Fruit fly (Drosophila melanogaster): ENCODE results near the gene Cyp6d5.
A peak's percentile ranks its signal among the peaks of the same experiment; 100 is the strongest.

The Cyp6d5 gene

dm6 chr3R:13992126-13992535, 36.9 kb upstream of the Cyp6d5 start (continued):
- TF ChIP-seq ham (GFP tag; IDR thresholded peaks at IDR 0.05): no peak
- peak in 1 of 2 experiments; percentile 91 for TF ChIP-seq Pdp1 (GFP tag; optimal IDR thresholded peaks at IDR 0.05)
- TF ChIP-seq CG6175 (GFP tag; IDR thresholded peaks at IDR 0.05): peak; percentile 31; the same call in 1 of the 3 replicates
- no peak for TF ChIP-seq CG16779 (GFP tag; IDR thresholded peaks at IDR 0.05)
- no peak for TF ChIP-seq CG6791 (GFP tag; IDR thresholded peaks at IDR 0.05; ENCODE audit: partially characterized antibody)
- no peak for TF ChIP-seq CG18011 (GFP tag; optimal IDR thresholded peaks at IDR 0.05)
- TF ChIP-seq chinmo (GFP tag; IDR thresholded peaks at IDR 0.05; ENCODE audit: partially characterized antibody): no peak
- TF ChIP-seq CG32767 (GFP tag; IDR thresholded peaks at IDR 0.05): no peak
- TF ChIP-seq so (GFP tag; IDR thresholded peaks at IDR 0.05): no peak
- peak; percentile 58 for TF ChIP-seq sqz (GFP tag; optimal IDR thresholded peaks at IDR 0.05)
- peak; percentile 51 for TF ChIP-seq Drgx (GFP tag; IDR thresholded peaks at IDR 0.05)
- TF ChIP-seq CG10366 (GFP tag; IDR thresholded peaks at IDR 0.05): no peak
- TF ChIP-seq Lhr (GFP tag; optimal IDR thresholded peaks at IDR 0.05): no peak
- peak; percentile 93 for TF ChIP-seq pros (GFP tag; optimal IDR thresholded peaks at IDR 0.05)
- TF ChIP-seq CG4282 (GFP tag; optimal IDR thresholded peaks at IDR 0.05): no peak
- no peak for TF ChIP-seq CG4328 (GFP tag; optimal IDR thresholded peaks at IDR 0.05)
- TF ChIP-seq Adf1 (GFP tag; IDR thresholded peaks at IDR 0.05): peak; percentile 51; the same call in 1 of the 2 replicates
- TF ChIP-seq lola (GFP tag; optimal IDR thresholded peaks at IDR 0.05): no peak
- TF ChIP-seq CG33557 (GFP tag; optimal IDR thresholded peaks at IDR 0.05): no peak
- no peak for TF ChIP-seq CG10267 (tag; optimal IDR thresholded peaks at IDR 0.05)
- no peak for TF ChIP-seq CG17328 (GFP tag; IDR thresholded peaks at IDR 0.05)
- TF ChIP-seq gfzf (GFP tag; optimal IDR thresholded peaks at IDR 0.05): no peak
- TF ChIP-seq eve (GFP tag; optimal IDR thresholded peaks at IDR 0.05): no peak
- no peak for TF ChIP-seq jumu (GFP tag; optimal IDR thresholded peaks at IDR 0.05)
- no peak for TF ChIP-seq CG30020 (tag; optimal IDR thresholded peaks at IDR 0.05)
- no peak for TF ChIP-seq CG32532 (GFP tag; IDR thresholded peaks at IDR 0.05)
- no peak for TF ChIP-seq CG15073 (GFP tag; optimal IDR thresholded peaks at IDR 0.05)
- no peak for TF ChIP-seq kay (GFP tag; optimal IDR thresholded peaks at IDR 0.05)
- TF ChIP-seq crol (GFP tag; IDR thresholded peaks at IDR 0.05): no peak
- TF ChIP-seq CG12236 (GFP tag; optimal IDR thresholded peaks at IDR 0.05): no peak
- no peak for TF ChIP-seq CG7839 (tag; optimal IDR thresholded peaks at IDR 0.05)
- no peak for TF ChIP-seq CG3838 (GFP tag; optimal IDR thresholded peaks at IDR 0.05)
- no peak for TF ChIP-seq vnd (GFP tag; IDR thresholded peaks at IDR 0.05; ENCODE audit: partially characterized antibody)
- TF ChIP-seq Elba2 (GFP tag; optimal IDR thresholded peaks at IDR 0.05): no peak
- no peak for TF ChIP-seq NC2β (GFP tag; optimal IDR thresholded peaks at IDR 0.05)
- no peak for TF ChIP-seq ab (GFP tag; optimal IDR thresholded peaks at IDR 0.05)
- no peak for TF ChIP-seq CG12391 (tag; optimal IDR thresholded peaks at IDR 0.05)
- TF ChIP-seq CG12071 (GFP tag; optimal IDR thresholded peaks at IDR 0.05): no peak
- no peak for TF ChIP-seq amos (GFP tag; IDR thresholded peaks at IDR 0.05; ENCODE audit: partially characterized antibody)
- TF ChIP-seq CG10321 (GFP tag; IDR thresholded peaks at IDR 0.05): no peak
- no peak for TF ChIP-seq Usf (GFP tag; optimal IDR thresholded peaks at IDR 0.05)
- no peak for TF ChIP-seq CG17829 (tag; optimal IDR thresholded peaks at IDR 0.05)
- TF ChIP-seq knrl (GFP tag; IDR thresholded peaks at IDR 0.05; ENCODE audit: partially characterized antibody): no peak
- no peak for TF ChIP-seq CG43689 (GFP tag; IDR thresholded peaks at IDR 0.05)
- no peak for TF ChIP-seq Jarid2 (GFP tag; optimal IDR thresholded peaks at IDR 0.05)
- TF ChIP-seq CG14710 (tag; optimal IDR thresholded peaks at IDR 0.05): no peak
- TF ChIP-seq caup (GFP tag; optimal IDR thresholded peaks at IDR 0.05; ENCODE audit: severe bottlenecking): no peak
- no peak for TF ChIP-seq CG11696 (GFP tag; IDR thresholded peaks at IDR 0.05)
- TF ChIP-seq CG8478 (optimal IDR thresholded peaks at IDR 0.05): no peak
- TF ChIP-seq trh (GFP tag; optimal IDR thresholded peaks at IDR 0.05): no peak
- TF ChIP-seq Poxn (GFP tag; IDR thresholded peaks at IDR 0.05): no peak

Data from whole organism, embryonic.